Worm (Caenorhabditis elegans) whole organism, L1 larva: Measurements from ENCODE around the gene C01G5.9.

ENCODE experiments used
- C16A3.4 ChIP-seq: fragments of 150-350 bp; optimal IDR thresholded peaks from 2 replicates; lab custom pipeline; 2014; ENCODE audit warnings: missing biosample characterization, missing genetic modification characterization
- C34B4.2 ChIP-seq: sonication (generic microtip); optimal IDR thresholded peaks from 2 replicates; lab custom pipeline; 2017; ENCODE audit warnings: mild to moderate bottlenecking, missing genetic modification characterization, missing compliant biosample characterization
- Y116A8C.19 ChIP-seq: sonication (generic microtip); optimal IDR thresholded peaks from 2 replicates; lab custom pipeline; 2016; ENCODE audit warnings: missing compliant biosample characterization, missing genetic modification characterization, borderline replicate concordance
- aly-2 ChIP-seq: fragments of 150-350 bp; optimal IDR thresholded peaks from 2 replicates; lab custom pipeline; 2014; ENCODE audit warnings: missing biosample characterization, missing genetic modification characterization
- blmp-1 ChIP-seq: fragments of 150-350 bp; optimal IDR thresholded peaks from 2 replicates; lab custom pipeline; 2014; ENCODE audit warnings: missing biosample characterization, missing genetic modification characterization
- ceh-63 ChIP-seq: fragments of 200-800 bp; sonication (Bioruptor generic); optimal IDR thresholded peaks from 2 replicates; lab custom pipeline; 2018; ENCODE audit warnings: mild to moderate bottlenecking, missing genetic modification characterization, missing compliant biosample characterization
- ceh-82 ChIP-seq, 3 experiments: fragments of 150-350 bp in 1 of 3; sonication (generic microtip) in 2 of 3; optimal IDR thresholded peaks; 2 replicates each; lab custom pipeline; 2014 to 2017; ENCODE audit warnings: missing biosample characterization in 3 of 3, missing genetic modification characterization in 3 of 3
- ceh-88 ChIP-seq: fragments of 200-800 bp; sonication (Bioruptor generic); IDR thresholded peaks from 2 replicates; pipeline ENCODE4 v1.3.6; 2022; ENCODE audit warnings: missing genetic modification characterization, missing compliant biosample characterization
- ceh-90 ChIP-seq: sonication (generic microtip); optimal IDR thresholded peaks from 2 replicates; lab custom pipeline; 2016; ENCODE audit warnings: missing genetic modification characterization, missing compliant biosample characterization
- ces-1 ChIP-seq: fragments of 150-350 bp; optimal IDR thresholded peaks from 2 replicates; lab custom pipeline; 2014; ENCODE audit warnings: missing biosample characterization, missing genetic modification reagents, missing genetic modification characterization
- dpl-1 ChIP-seq, 3 experiments: fragments of 150-350 bp in 2 of 3; sonication (generic microtip) in 1 of 3; optimal IDR thresholded peaks; 2 replicates each; lab custom pipeline; 2014 to 2017; ENCODE audit warnings: missing biosample characterization in 3 of 3, missing genetic modification characterization in 3 of 3, missing genetic modification reagents in 3 of 3
- dsc-1 ChIP-seq: sonication (generic microtip); optimal IDR thresholded peaks from 2 replicates; lab custom pipeline; 2016; ENCODE audit warnings: mild to moderate bottlenecking, missing genetic modification characterization, missing compliant biosample characterization
- efl-1 ChIP-seq, 4 experiments: fragments of 150-350 bp; optimal IDR thresholded peaks in 3 of 4; peaks in 1 of 4; 1 replicate in 1 of 4; 2 replicates in 3 of 4; lab custom pipeline; 2014; ENCODE audit warnings: missing biosample characterization in 2 of 4, missing genetic modification characterization in 2 of 4, missing genetic modification reagents in 2 of 4
- egl-13 ChIP-seq: sonication (generic microtip); optimal IDR thresholded peaks from 2 replicates; lab custom pipeline; 2016; ENCODE audit warnings: missing genotype, missing genetic modification reagents, missing genetic modification characterization, missing compliant biosample characterization
- elt-2 ChIP-seq: sonication (generic microtip); optimal IDR thresholded peaks from 2 replicates; lab custom pipeline; 2016; ENCODE audit warnings: missing genetic modification characterization, mild to moderate bottlenecking, inconsistent platforms, missing compliant biosample characterization, missing genetic modification reagents
- fkh-4 ChIP-seq: sonication (generic microtip); optimal IDR thresholded peaks from 2 replicates; lab custom pipeline; 2016; ENCODE audit warnings: missing compliant biosample characterization, missing genetic modification characterization, borderline replicate concordance
- fkh-8 ChIP-seq: sonication (generic microtip); optimal IDR thresholded peaks from 2 replicates; lab custom pipeline; 2016; ENCODE audit warnings: mild to moderate bottlenecking, missing genetic modification characterization, missing compliant biosample characterization
- grh-1 ChIP-seq: fragments of 200-800 bp; sonication (Bioruptor generic); IDR thresholded peaks from 2 replicates; pipeline ENCODE4 v1.3.6; 2022; ENCODE audit warnings: missing genetic modification reagents, missing genetic modification characterization, missing compliant biosample characterization
- hlh-17 ChIP-seq: fragments of 200-800 bp; sonication (Bioruptor generic); optimal IDR thresholded peaks from 2 replicates; lab custom pipeline; 2018; ENCODE audit warnings: missing genetic modification characterization, mild to moderate bottlenecking, missing compliant biosample characterization, moderate library complexity, borderline replicate concordance
- hlh-4 ChIP-seq: sonication (generic microtip); optimal IDR thresholded peaks from 2 replicates; lab custom pipeline; 2016; ENCODE audit warnings: mild to moderate bottlenecking, missing genetic modification characterization, missing compliant biosample characterization
- irx-1 ChIP-seq: sonication (generic microtip); optimal IDR thresholded peaks from 2 replicates; lab custom pipeline; 2016; ENCODE audit warnings: missing genetic modification characterization, missing compliant biosample characterization
- jun-1 ChIP-seq: fragments of 150-350 bp; optimal IDR thresholded peaks from 2 replicates; lab custom pipeline; 2014; ENCODE audit warnings: missing biosample characterization, missing genetic modification reagents, missing genetic modification characterization
- lin-14 ChIP-seq: fragments of 200-800 bp; sonication (Bioruptor generic); optimal IDR thresholded peaks from 2 replicates; lab custom pipeline; 2018; ENCODE audit warnings: mild to moderate bottlenecking, missing genetic modification characterization, moderate library complexity, missing compliant biosample characterization
- lin-39 ChIP-seq: fragments of 150-350 bp; optimal IDR thresholded peaks from 2 replicates; lab custom pipeline; 2014; ENCODE audit warnings: missing biosample characterization, missing genetic modification reagents, missing genetic modification characterization
- lir-3 ChIP-seq: sonication (generic microtip); optimal IDR thresholded peaks from 2 replicates; lab custom pipeline; 2016; ENCODE audit warnings: mild to moderate bottlenecking, missing genetic modification characterization, moderate library complexity, missing compliant biosample characterization; ENCODE audit not compliant: poor library complexity
- mep-1 ChIP-seq: fragments of 150-350 bp; optimal IDR thresholded peaks from 2 replicates; lab custom pipeline; 2014; ENCODE audit warnings: missing biosample characterization, missing genetic modification characterization
- nhr-11 ChIP-seq: fragments of 150-350 bp; optimal IDR thresholded peaks from 2 replicates; lab custom pipeline; 2014; ENCODE audit warnings: missing biosample characterization, missing genetic modification characterization
- nhr-19 ChIP-seq: fragments of 200-800 bp; sonication (Bioruptor generic); conservative IDR thresholded peaks from 2 replicates; pipeline ENCODE4 v1.3.6; 2022; ENCODE audit warnings: missing genetic modification characterization, missing compliant biosample characterization
- nhr-20 ChIP-seq: sonication (generic microtip); optimal IDR thresholded peaks from 2 replicates; lab custom pipeline; 2016; ENCODE audit warnings: mild to moderate bottlenecking, missing genetic modification characterization, missing compliant biosample characterization
- nhr-237 ChIP-seq: fragments of 150-350 bp; optimal IDR thresholded peaks from 2 replicates; lab custom pipeline; 2014; ENCODE audit warnings: missing biosample characterization, missing genetic modification characterization
- nhr-28 ChIP-seq: fragments of 150-350 bp; optimal IDR thresholded peaks from 2 replicates; lab custom pipeline; 2014; ENCODE audit warnings: missing biosample characterization, missing genetic modification characterization
- nhr-71 ChIP-seq: sonication (generic microtip); optimal IDR thresholded peaks from 2 replicates; lab custom pipeline; 2016; ENCODE audit warnings: mild to moderate bottlenecking, missing genetic modification characterization, moderate library complexity, missing compliant biosample characterization
- nhr-76 ChIP-seq: sonication (generic microtip); optimal IDR thresholded peaks from 2 replicates; lab custom pipeline; 2017; ENCODE audit warnings: missing biosample characterization, missing genetic modification characterization
- nhr-77 ChIP-seq: fragments of 150-350 bp; optimal IDR thresholded peaks from 2 replicates; lab custom pipeline; 2014; ENCODE audit warnings: missing biosample characterization, missing genetic modification characterization
- pag-3 ChIP-seq: sonication (generic microtip); optimal IDR thresholded peaks from 2 replicates; lab custom pipeline; 2017; ENCODE audit warnings: missing genetic modification characterization, mild to moderate bottlenecking, missing compliant biosample characterization, antibody characterized with exemption, borderline replicate concordance; ENCODE audit not compliant: insufficient read depth
- pax-3 ChIP-seq: fragments of 200-800 bp; sonication (Bioruptor generic); optimal IDR thresholded peaks from 2 replicates; lab custom pipeline; 2018; ENCODE audit warnings: mild to moderate bottlenecking, missing genetic modification characterization, moderate library complexity, missing compliant biosample characterization
- pqm-1 ChIP-seq: sonication (generic microtip); optimal IDR thresholded peaks from 3 replicates; lab custom pipeline; 2017; ENCODE audit warnings: missing biosample characterization, missing genetic modification characterization
- rnt-1 ChIP-seq: sonication (generic microtip); optimal IDR thresholded peaks from 2 replicates; lab custom pipeline; 2016; ENCODE audit warnings: mild to moderate bottlenecking, missing genetic modification characterization, moderate library complexity, missing compliant biosample characterization
- snpc-4 ChIP-seq: fragments of 150-350 bp; optimal IDR thresholded peaks from 2 replicates; lab custom pipeline; 2014; ENCODE audit warnings: missing biosample characterization, missing genetic modification characterization
- sup-37 ChIP-seq: fragments of 200-800 bp; sonication (Bioruptor generic); optimal IDR thresholded peaks from 2 replicates; lab custom pipeline; 2018; ENCODE audit warnings: mild to moderate bottlenecking, missing genetic modification characterization, missing compliant biosample characterization
- swsn-7 ChIP-seq: sonication (generic microtip); optimal IDR thresholded peaks from 2 replicates; lab custom pipeline; 2016; ENCODE audit warnings: missing genetic modification characterization, missing compliant biosample characterization
- unc-130 ChIP-seq: fragments of 150-350 bp; optimal IDR thresholded peaks from 2 replicates; lab custom pipeline; 2017; ENCODE audit warnings: missing biosample characterization, missing genetic modification characterization, inconsistent platforms
- unc-86 ChIP-seq: sonication (generic microtip); optimal IDR thresholded peaks from 2 replicates; lab custom pipeline; 2016; ENCODE audit warnings: missing genetic modification characterization, missing compliant biosample characterization
- unc-98 ChIP-seq: fragments of 200-800 bp; sonication (Bioruptor generic); IDR thresholded peaks from 2 replicates; pipeline ENCODE4 v1.3.6; 2022; ENCODE audit warnings: missing genetic modification characterization, missing compliant biosample characterization
- vab-15 ChIP-seq: sonication (generic microtip); optimal IDR thresholded peaks from 2 replicates; lab custom pipeline; 2017; ENCODE audit warnings: missing genotype, mild to moderate bottlenecking, missing genetic modification characterization, missing compliant biosample characterization
- xbp-1 ChIP-seq: sonication (generic microtip); optimal IDR thresholded peaks from 2 replicates; lab custom pipeline; 2016; ENCODE audit warnings: missing genetic modification characterization, missing compliant biosample characterization

C01G5.9 gene

ce11 chrIV:6535908-6536307, 16.2 kb downstream of the C01G5.9 start, which contains the start of gene C01G5.3:
TSS of gene C01G5.3 (plus strand) at chrIV:6536208.
- TF ChIP-seq nhr-11 (tag; lab: Kevin White, UChicago) (no peak), efl-1 (optimal IDR thresholded peaks at IDR 0.05; lab: Kevin White, UChicago) (no peak), efl-1 (GFP tag; optimal IDR thresholded peaks at IDR 0.05 in 1 of 2; lab: Kevin White, UChicago) (peak in 1 of 2 experiments; percentile 77), mep-1 (tag; lab: Kevin White, UChicago) (no peak)

ce11 chrIV:6541435-6541834, 21.7 kb downstream of the C01G5.9 start, which contains the start of gene C01G5.25:
TSS of gene C01G5.25 (plus strand) at chrIV:6541684.
- TF ChIP-seq dpl-1 (GFP tag; optimal IDR thresholded peaks at IDR 0.05; lab: Kevin White, UChicago) (peak in 1 of 3 experiments; percentile 12), lin-14 (GFP tag; lab: Kevin White, UChicago) (peak; percentile 69), pag-3 (no peak), rnt-1 (tag; lab: Kevin White, UChicago) (no peak), ces-1 (no peak), fkh-8 (peak; percentile 2), nhr-71 (tag; lab: Kevin White, UChicago) (no peak), ceh-82 (tag; optimal IDR thresholded peaks at IDR 0.05; lab: Kevin White, UChicago) (peak in 1 of 3 experiments; percentile 23), hlh-4 (no peak), unc-86 (tag; lab: Kevin White, UChicago) (peak; percentile 56)

ce11 chrIV:6542962-6543361, 23.3 kb downstream of the C01G5.9 start:
- TF ChIP-seq ceh-82 (tag; optimal IDR thresholded peaks at IDR 0.05; lab: Kevin White, UChicago), result no peak
- no peak for TF ChIP-seq rnt-1 (tag; lab: Kevin White, UChicago)
- no peak for TF ChIP-seq jun-1 (tag; lab: Kevin White, UChicago)
- TF ChIP-seq nhr-19 (GFP tag; lab: Robert Waterston, UW), result no peak
- no peak for TF ChIP-seq aly-2 (tag; lab: Kevin White, UChicago)
- TF ChIP-seq C34B4.2 (tag; lab: Kevin White, UChicago), result no peak
- no peak for TF ChIP-seq nhr-237 (tag; lab: Kevin White, UChicago)
- TF ChIP-seq nhr-77 (tag; lab: Kevin White, UChicago), result no peak
- TF ChIP-seq grh-1 (GFP tag; lab: Robert Waterston, UW), result no peak
- TF ChIP-seq nhr-20 (tag; lab: Kevin White, UChicago), result no peak
- peak; percentile 6 for TF ChIP-seq mep-1 (tag; lab: Kevin White, UChicago)
- TF ChIP-seq sup-37 (GFP tag; lab: Kevin White, UChicago), result no peak
- peak; percentile 67 for TF ChIP-seq lin-14 (GFP tag; lab: Kevin White, UChicago)
- no peak for TF ChIP-seq elt-2 (tag; lab: Kevin White, UChicago)
- no peak for TF ChIP-seq pqm-1 (tag; lab: Kevin White, UChicago)
- no peak for TF ChIP-seq swsn-7 (tag; lab: Kevin White, UChicago)
- no peak for TF ChIP-seq lir-3 (tag; lab: Kevin White, UChicago)
- TF ChIP-seq fkh-4 (tag; lab: Kevin White, UChicago), result no peak
- no peak for TF ChIP-seq nhr-76 (tag; lab: Kevin White, UChicago)
- TF ChIP-seq unc-130 (tag; lab: Kevin White, UChicago), result no peak
- TF ChIP-seq nhr-71 (tag; lab: Kevin White, UChicago), result peak; percentile 43
- TF ChIP-seq C16A3.4, result no peak
- peak; percentile 79 for TF ChIP-seq fkh-8
- no peak for TF ChIP-seq egl-13 (tag; lab: Kevin White, UChicago)
- TF ChIP-seq irx-1 (tag; lab: Kevin White, UChicago), result no peak
- peak in 1 of 2 experiments; percentile 12 for TF ChIP-seq efl-1 (optimal IDR thresholded peaks at IDR 0.05; lab: Kevin White, UChicago)
- no peak for TF ChIP-seq efl-1 (GFP tag; optimal IDR thresholded peaks at IDR 0.05 in 1 of 2; lab: Kevin White, UChicago)
- no peak for TF ChIP-seq vab-15 (tag; lab: Kevin White, UChicago)
- no peak for TF ChIP-seq unc-86 (tag; lab: Kevin White, UChicago)
- TF ChIP-seq unc-98 (GFP tag; lab: Robert Waterston, UW), result no peak
- no peak for TF ChIP-seq hlh-17 (GFP tag; lab: Kevin White, UChicago)
- no peak for TF ChIP-seq lin-39 (tag; lab: Kevin White, UChicago)
- no peak for TF ChIP-seq xbp-1
- TF ChIP-seq hlh-4, result no peak
- no peak for TF ChIP-seq snpc-4 (tag; lab: Kevin White, UChicago)
- no peak for TF ChIP-seq ceh-88 (GFP tag; lab: Robert Waterston, UW)
- TF ChIP-seq blmp-1 (tag; lab: Kevin White, UChicago), result no peak
- TF ChIP-seq ceh-90 (tag; lab: Kevin White, UChicago), result no peak
- TF ChIP-seq pax-3 (tag; lab: Kevin White, UChicago), result no peak
- TF ChIP-seq ces-1, result no peak
- TF ChIP-seq dsc-1 (tag; lab: Kevin White, UChicago), result no peak
- no peak for TF ChIP-seq ceh-63 (GFP tag; lab: Kevin White, UChicago)
- TF ChIP-seq pag-3, result no peak
- TF ChIP-seq Y116A8C.19 (tag; lab: Kevin White, UChicago), result no peak
- no peak for TF ChIP-seq nhr-28 (tag; lab: Kevin White, UChicago)
